Worm (Caenorhabditis elegans) whole organism, mixed stage, embryonic: ENCODE data around the gene R160.10.

ENCODE experiments used
- M03D4.4 ChIP-seq: sonication (generic microtip); optimal IDR thresholded peaks from 2 replicates; lab custom pipeline; 2017; ENCODE audit warnings: mild to moderate bottlenecking, missing genetic modification characterization, missing compliant biosample characterization
- bed-3 ChIP-seq: fragments of 200-800 bp; sonication (Bioruptor generic); optimal IDR thresholded peaks from 3 replicates; lab custom pipeline; 2018; ENCODE audit warnings: mild to moderate bottlenecking, missing genetic modification characterization, moderate library complexity, missing compliant biosample characterization
- blmp-1 ChIP-seq: fragments of 150-350 bp; optimal IDR thresholded peaks from 2 replicates; lab custom pipeline; 2014; ENCODE audit warnings: missing biosample characterization, missing genetic modification characterization
- ceh-43 ChIP-seq: fragments of 200-800 bp; sonication (Bioruptor generic); optimal IDR thresholded peaks from 2 replicates; lab custom pipeline; 2018; ENCODE audit warnings: mild to moderate bottlenecking, missing genetic modification characterization, moderate library complexity, missing compliant biosample characterization
- ceh-83 ChIP-seq: fragments of 200-800 bp; sonication (Bioruptor generic); optimal IDR thresholded peaks from 2 replicates; lab custom pipeline; 2018; ENCODE audit warnings: mild to moderate bottlenecking, missing genetic modification characterization, missing compliant biosample characterization
- ces-1 ChIP-seq: fragments of 150-350 bp; optimal IDR thresholded peaks from 2 replicates; lab custom pipeline; 2014; ENCODE audit warnings: missing biosample characterization, missing genetic modification reagents, missing genetic modification characterization
- cnd-1 ChIP-seq: fragments of 200-800 bp; sonication (Bioruptor generic); optimal IDR thresholded peaks from 2 replicates; lab custom pipeline; 2018; ENCODE audit warnings: mild to moderate bottlenecking, missing genetic modification characterization, missing compliant biosample characterization
- elt-1 ChIP-seq: sonication (generic microtip); optimal IDR thresholded peaks from 2 replicates; lab custom pipeline; 2017; ENCODE audit warnings: missing genetic modification characterization, mild to moderate bottlenecking, missing compliant biosample characterization, antibody characterized with exemption, moderate library complexity, borderline replicate concordance; ENCODE audit not compliant: insufficient read depth
- elt-3 ChIP-seq: fragments of 150-350 bp; optimal IDR thresholded peaks from 2 replicates; lab custom pipeline; 2014; ENCODE audit warnings: missing biosample characterization, missing genetic modification characterization
- flh-1 ChIP-seq: fragments of 200-800 bp; sonication (Bioruptor generic); optimal IDR thresholded peaks from 2 replicates; lab custom pipeline; 2018; ENCODE audit warnings: mild to moderate bottlenecking, missing genetic modification characterization, moderate library complexity, missing compliant biosample characterization
- ham-2 ChIP-seq: fragments of 200-800 bp; sonication (Bioruptor generic); optimal IDR thresholded peaks from 2 replicates; lab custom pipeline; 2018; ENCODE audit warnings: mild to moderate bottlenecking, missing genetic modification characterization, missing compliant biosample characterization
- hlh-1 ChIP-seq: fragments of 150-350 bp; optimal IDR thresholded peaks from 2 replicates; lab custom pipeline; 2014; ENCODE audit warnings: missing biosample characterization, missing genetic modification reagents, missing genetic modification characterization
- lin-13 ChIP-seq: fragments of 150-350 bp; optimal IDR thresholded peaks from 2 replicates; lab custom pipeline; 2014; ENCODE audit warnings: missing biosample characterization, missing genetic modification characterization
- lin-32 ChIP-seq: fragments of 200-800 bp; sonication (Bioruptor generic); optimal IDR thresholded peaks from 2 replicates; lab custom pipeline; 2018; ENCODE audit warnings: mild to moderate bottlenecking, missing genetic modification characterization, missing compliant biosample characterization
- lsy-2 ChIP-seq: fragments of 150-350 bp; optimal IDR thresholded peaks from 2 replicates; lab custom pipeline; 2014; ENCODE audit warnings: missing biosample characterization, missing genetic modification characterization
- mab-5 ChIP-seq: fragments of 150-350 bp; optimal IDR thresholded peaks from 2 replicates; lab custom pipeline; 2014; ENCODE audit warnings: missing biosample characterization, missing genetic modification characterization
- mep-1 ChIP-seq: fragments of 150-350 bp; optimal IDR thresholded peaks from 2 replicates; lab custom pipeline; 2017; ENCODE audit warnings: missing biosample characterization, missing genetic modification reagents, missing genetic modification characterization, inconsistent platforms
- mls-2 ChIP-seq: sonication (generic microtip); optimal IDR thresholded peaks from 2 replicates; lab custom pipeline; 2016; ENCODE audit warnings: mild to moderate bottlenecking, missing genetic modification characterization, moderate library complexity, missing compliant biosample characterization
- nhr-12 ChIP-seq: fragments of 150-350 bp; optimal IDR thresholded peaks from 2 replicates; lab custom pipeline; 2014; ENCODE audit warnings: missing biosample characterization, missing genetic modification characterization
- nhr-2 ChIP-seq: fragments of 150-350 bp; optimal IDR thresholded peaks from 2 replicates; lab custom pipeline; 2014; ENCODE audit warnings: missing biosample characterization, missing genetic modification characterization
- nhr-237 ChIP-seq: fragments of 150-350 bp; optimal IDR thresholded peaks from 2 replicates; lab custom pipeline; 2014; ENCODE audit warnings: missing biosample characterization, missing genetic modification characterization
- nhr-28 ChIP-seq: fragments of 150-350 bp; optimal IDR thresholded peaks from 2 replicates; lab custom pipeline; 2014; ENCODE audit warnings: missing biosample characterization, missing genetic modification characterization
- nhr-76 ChIP-seq: sonication (generic microtip); optimal IDR thresholded peaks from 2 replicates; lab custom pipeline; 2017; ENCODE audit warnings: missing biosample characterization, missing genetic modification characterization
- pha-4 ChIP-seq: fragments of 150-350 bp; optimal IDR thresholded peaks from 2 replicates; lab custom pipeline; 2018; ENCODE audit warnings: missing biosample characterization, missing genetic modification reagents, missing genetic modification characterization
- sem-2 ChIP-seq: fragments of 200-800 bp; sonication (Bioruptor generic); optimal IDR thresholded peaks from 2 replicates; lab custom pipeline; 2018; ENCODE audit warnings: mild to moderate bottlenecking, missing genetic modification characterization, missing compliant biosample characterization
- snpc-4 ChIP-seq: fragments of 150-350 bp; optimal IDR thresholded peaks from 2 replicates; lab custom pipeline; 2014; ENCODE audit warnings: missing biosample characterization, missing genetic modification characterization
- sptf-1 ChIP-seq: sonication (generic microtip); optimal IDR thresholded peaks from 2 replicates; lab custom pipeline; 2017; ENCODE audit warnings: mild to moderate bottlenecking, missing genetic modification characterization, moderate library complexity, missing compliant biosample characterization
- tbx-8 ChIP-seq: fragments of 200-800 bp; sonication (Bioruptor generic); optimal IDR thresholded peaks from 2 replicates; lab custom pipeline; 2018; ENCODE audit warnings: mild to moderate bottlenecking, missing genetic modification characterization, moderate library complexity, missing compliant biosample characterization
- unc-120 ChIP-seq: sonication (generic microtip); optimal IDR thresholded peaks from 2 replicates; lab custom pipeline; 2017; ENCODE audit warnings: missing genetic modification characterization, missing compliant biosample characterization; ENCODE audit not compliant: poor library complexity, severe bottlenecking
- unc-39 ChIP-seq: fragments of 150-350 bp; optimal IDR thresholded peaks from 2 replicates; lab custom pipeline; 2014; ENCODE audit warnings: missing biosample characterization, missing genetic modification characterization
- unc-62 ChIP-seq: fragments of 150-350 bp; optimal IDR thresholded peaks from 2 replicates; lab custom pipeline; 2014; ENCODE audit warnings: missing biosample characterization, missing genetic modification reagents, missing genetic modification characterization
- zip-8 ChIP-seq: fragments of 150-350 bp; optimal IDR thresholded peaks from 2 replicates; lab custom pipeline; 2014; ENCODE audit warnings: missing biosample characterization, missing genetic modification characterization
- ztf-11 ChIP-seq: fragments of 150-350 bp; optimal IDR thresholded peaks from 2 replicates; lab custom pipeline; 2014; ENCODE audit warnings: missing biosample characterization, missing genetic modification characterization

The R160.10 gene

ce11 chrX:4383316-4383936, 16.1 kb upstream of the R160.10 start, which contains the start of gene lst-2:
lst-2 (minus strand) TSS chrX:4383366.
- TF ChIP-seq nhr-237 (tag; lab: Kevin White, UChicago) (no peak), ceh-83 (no peak), snpc-4 (no peak), mls-2 (tag; lab: Kevin White, UChicago) (no peak), ces-1 (GFP tag; lab: Kevin White, UChicago) (no peak), unc-120 (no peak), zip-8 (no peak), tbx-8 (no peak), elt-1 (no peak), unc-39 (no peak), nhr-28 (tag; lab: Kevin White, UChicago) (no peak), bed-3 (GFP tag; lab: Kevin White, UChicago) (no peak), ceh-43 (GFP tag; lab: Kevin White, UChicago) (no peak)

DNA sequence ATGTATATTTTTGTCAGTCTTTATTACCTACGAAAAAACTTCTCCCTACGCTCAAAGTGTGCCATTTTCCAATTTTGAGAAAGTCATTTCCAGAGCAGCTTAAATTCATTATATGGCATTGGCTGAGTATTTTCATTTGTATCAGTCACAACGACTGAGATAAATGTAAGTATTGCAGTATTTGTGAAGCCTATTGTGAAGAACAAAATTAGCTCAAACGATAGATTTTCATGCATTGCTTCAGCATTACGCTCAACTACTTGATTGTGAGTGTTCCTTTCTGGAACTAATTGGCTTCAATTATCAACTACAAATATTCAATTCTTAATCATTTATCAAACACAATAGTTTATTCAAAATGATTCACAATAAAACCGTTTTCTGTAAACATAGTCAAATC, 10.4 kb upstream of the R160.10 start, which contains the start of gene R160.12:
Gene R160.12, minus strand, starts transcription at position 101 of the 400 bp plus-strand sequence.
- TF ChIP-seq hlh-1 (tag; lab: Kevin White, UChicago) (no peak), ceh-43 (GFP tag; lab: Kevin White, UChicago) (no peak), mls-2 (tag; lab: Kevin White, UChicago) (no peak), flh-1 (no peak), mep-1 (tag; lab: Kevin White, UChicago) (no peak), nhr-76 (tag; lab: Kevin White, UChicago) (no peak), cnd-1 (tag; lab: Kevin White, UChicago) (no peak), lin-32 (no peak), nhr-2 (tag; lab: Kevin White, UChicago) (no peak), ces-1 (GFP tag; lab: Kevin White, UChicago) (no peak), zip-8 (no peak), bed-3 (GFP tag; lab: Kevin White, UChicago) (no peak), ceh-83 (no peak), ztf-11 (tag; lab: Kevin White, UChicago) (no peak), tbx-8 (no peak), nhr-28 (tag; lab: Kevin White, UChicago) (no peak), lsy-2 (tag; lab: Kevin White, UChicago) (no peak), ham-2 (GFP tag; lab: Kevin White, UChicago) (no peak), elt-1 (no peak)

DNA sequence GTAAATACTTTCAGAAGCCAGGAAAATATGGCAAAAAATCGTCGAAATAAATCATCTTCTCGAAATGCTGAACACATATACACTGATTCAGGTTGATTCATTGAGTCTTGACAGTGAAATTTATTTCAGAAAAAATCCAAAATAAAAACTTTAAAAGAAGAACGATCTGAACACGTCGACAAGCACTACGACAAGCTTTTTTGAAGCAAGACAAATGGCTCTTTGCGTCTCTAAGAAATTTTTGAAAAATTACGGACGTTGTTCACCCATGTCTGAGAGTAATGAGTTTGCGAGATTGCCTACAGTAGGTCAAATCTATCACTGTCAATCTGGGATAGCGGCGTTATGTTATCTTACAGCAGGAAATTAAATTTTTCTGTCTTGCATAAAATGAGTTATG, 9.5 kb upstream of the R160.10 start, which contains the start of gene R160.2:
Gene R160.2, minus strand, starts transcription at position 101 of the 400 bp plus-strand sequence.
- TF ChIP-seq sptf-1 (tag; lab: Kevin White, UChicago), result no peak
- no peak for TF ChIP-seq elt-3 (tag; lab: Kevin White, UChicago)
- no peak for TF ChIP-seq unc-120
- no peak for TF ChIP-seq nhr-2 (tag; lab: Kevin White, UChicago)
- TF ChIP-seq lsy-2 (tag; lab: Kevin White, UChicago), result no peak
- TF ChIP-seq unc-62 (GFP tag; lab: Kevin White, UChicago), result no peak
- TF ChIP-seq lin-13, result no peak
- no peak for TF ChIP-seq lin-32
- TF ChIP-seq M03D4.4 (tag; lab: Kevin White, UChicago), result no peak
- no peak for TF ChIP-seq mep-1 (tag; lab: Kevin White, UChicago)
- TF ChIP-seq pha-4, result no peak
- TF ChIP-seq snpc-4, result no peak
- TF ChIP-seq bed-3 (GFP tag; lab: Kevin White, UChicago), result no peak
- no peak for TF ChIP-seq unc-39
- TF ChIP-seq elt-1, result no peak
- TF ChIP-seq nhr-28 (tag; lab: Kevin White, UChicago), result no peak
- TF ChIP-seq mab-5 (tag; lab: Kevin White, UChicago), result no peak
- no peak for TF ChIP-seq nhr-12
- TF ChIP-seq ces-1 (GFP tag; lab: Kevin White, UChicago), result no peak
- TF ChIP-seq, all 35 proteins: peak for 0

ce11 chrX:4373123-4373522, 5.8 kb upstream of the R160.10 start, which contains the start of gene R160.6:
R160.6 (minus strand) TSS chrX:4373223.
- no peak for TF ChIP-seq elt-3 (tag; lab: Kevin White, UChicago)
- TF ChIP-seq snpc-4, result no peak
- TF ChIP-seq hlh-1 (tag; lab: Kevin White, UChicago), result no peak
- TF ChIP-seq ces-1 (GFP tag; lab: Kevin White, UChicago), result no peak
- TF ChIP-seq lsy-2 (tag; lab: Kevin White, UChicago), result no peak
- no peak for TF ChIP-seq sem-2
- no peak for TF ChIP-seq ceh-83
- no peak for TF ChIP-seq nhr-28 (tag; lab: Kevin White, UChicago)
- TF ChIP-seq unc-39, result no peak
- TF ChIP-seq unc-62 (GFP tag; lab: Kevin White, UChicago), result no peak
- no peak for TF ChIP-seq bed-3 (GFP tag; lab: Kevin White, UChicago)
- no peak for TF ChIP-seq ceh-43 (GFP tag; lab: Kevin White, UChicago)
- no peak for TF ChIP-seq mep-1 (tag; lab: Kevin White, UChicago)
- no peak for TF ChIP-seq blmp-1
- TF ChIP-seq nhr-76 (tag; lab: Kevin White, UChicago), result no peak
- TF ChIP-seq cnd-1 (tag; lab: Kevin White, UChicago), result no peak
